Comparison of ENCODE assay signal across 6 fruit fly cellular contexts in the genomic region with DNA sequence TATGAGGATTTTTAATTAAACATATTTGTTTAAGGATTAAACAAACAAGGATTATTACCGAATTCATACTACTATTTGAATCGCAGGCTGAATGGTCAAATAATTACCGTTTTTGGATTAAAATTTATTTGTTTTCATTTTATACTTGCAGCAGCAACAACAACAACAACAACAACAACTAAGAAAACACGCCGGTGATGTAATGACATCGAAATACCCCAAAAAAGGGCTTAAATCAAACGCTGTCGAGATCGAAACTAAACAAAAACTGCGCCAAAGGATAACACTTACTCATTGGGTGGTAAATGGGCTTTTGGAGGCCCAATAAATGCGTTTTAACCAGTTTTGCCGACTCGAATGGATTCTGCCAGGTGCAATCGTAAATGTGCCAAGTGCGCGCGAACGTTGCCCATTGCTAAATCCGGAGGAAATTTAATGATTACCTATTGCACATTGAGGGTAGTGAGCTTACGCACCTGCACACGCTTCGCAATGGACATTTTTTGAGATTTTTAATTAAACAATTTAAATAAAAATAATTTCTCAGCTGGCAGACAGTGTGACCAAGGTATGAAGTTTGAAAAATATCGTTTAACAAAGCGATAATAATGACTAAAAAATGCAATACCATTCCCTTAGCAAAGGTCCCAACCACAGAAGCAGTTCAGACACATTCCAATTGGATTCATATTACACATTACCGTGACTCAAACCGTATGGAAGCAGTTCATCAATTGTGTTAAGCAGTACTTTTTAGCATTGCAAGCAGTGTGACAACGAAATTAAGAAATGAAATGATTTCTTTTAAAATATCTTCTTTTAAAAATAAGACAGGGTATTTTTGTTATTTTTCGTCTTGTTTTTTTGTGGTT.
TF ChIP-seq lines count a peak whose summit lies in the region.

TSS of gene CG10602 (minus strand) at position 588 of the 872 bp plus-strand sequence.
TSS of gene mRpL13 (minus strand) at position 588 of the 872 bp plus-strand sequence.

- TF ChIP-seq CTCF in S2 (optimal IDR thresholded peaks at IDR 0.05; lab: Kevin White, UChicago): peak; percentile 58 to 80
- peak; percentile 79 for TF ChIP-seq CTCF in whole organism, embryonic (GFP tag; optimal IDR thresholded peaks at IDR 0.05; lab: Kevin White, UChicago)

TF ChIP-seq in whole organism, adult, 20 proteins besides CTCF, POLR2A, EP300 and RAD21:
- TF ChIP-seq Mnt (GFP tag; optimal IDR thresholded peaks at IDR 0.05; lab: Kevin White, UChicago): peak; percentile 7
- TF ChIP-seq kay (GFP tag; lab: Kevin White, UChicago; ENCODE audit: borderline replicate concordance): peak; percentile 79
- peak; percentile 31 for TF ChIP-seq bab1 (GFP tag; optimal IDR thresholded peaks at IDR 0.05; lab: Kevin White, UChicago)
- TF ChIP-seq CG1620 (GFP tag; optimal IDR thresholded peaks at IDR 0.05; lab: Kevin White, UChicago): peak; percentile 10
- no peak for TF ChIP-seq tj (GFP tag; optimal IDR thresholded peaks at IDR 0.05; lab: Kevin White, UChicago)

TF ChIP-seq in whole organism, embryonic, 481 proteins besides CTCF, POLR2A, EP300 and RAD21 (continues in another document):
- TF ChIP-seq Nf-YC (tag; optimal IDR thresholded peaks at IDR 0.05; lab: Kevin White, UChicago) (peak; percentile 45), lilli (GFP tag; optimal IDR thresholded peaks at IDR 0.05; lab: Kevin White, UChicago) (peak; percentile 22), pho (GFP tag; optimal IDR thresholded peaks at IDR 0.05; lab: Kevin White, UChicago) (peak; percentile 21), gro (GFP tag; optimal IDR thresholded peaks at IDR 0.05; lab: Kevin White, UChicago) (peak; percentile 61), CG3065 (GFP tag; optimal IDR thresholded peaks at IDR 0.05; lab: Kevin White, UChicago) (no peak), cas (GFP tag; IDR thresholded peaks at IDR 0.05; lab: Robert Waterston, UW) (peak; percentile 35; the same call in 1 of the 2 replicates), CG9797 (GFP tag; optimal IDR thresholded peaks at IDR 0.05; lab: Kevin White, UChicago) (peak; percentile 81), Hey (tag; optimal IDR thresholded peaks at IDR 0.05; lab: Kevin White, UChicago) (no peak), ERR (GFP tag; optimal IDR thresholded peaks at IDR 0.05; lab: Kevin White, UChicago) (peak; percentile 17), Hr78 (GFP tag; optimal IDR thresholded peaks at IDR 0.05; lab: Kevin White, UChicago) (peak in 1 of 2 experiments; percentile 25), seq (GFP tag; IDR thresholded peaks at IDR 0.05; lab: Robert Waterston, UW) (no peak), yki (optimal IDR thresholded peaks at IDR 0.05; lab: Kevin White, UChicago) (peak; percentile 46), shn (GFP tag; optimal IDR thresholded peaks at IDR 0.05; lab: Kevin White, UChicago) (peak; percentile 0), Aef1 (GFP tag; IDR thresholded peaks at IDR 0.05; lab: Robert Waterston, UW) (no peak), CG15601 (tag; optimal IDR thresholded peaks at IDR 0.05; lab: Kevin White, UChicago) (peak; percentile 53), CG4424 (GFP tag; optimal IDR thresholded peaks at IDR 0.05; lab: Kevin White, UChicago) (peak; percentile 27), BEAF-32 (GFP tag; optimal IDR thresholded peaks at IDR 0.05; lab: Kevin White, UChicago) (peak; percentile 58), onecut (GFP tag; IDR thresholded peaks at IDR 0.05; lab: Robert Waterston, UW) (no peak)

TF ChIP-seq in whole organism, prepupa, 60 proteins besides CTCF, POLR2A, EP300 and RAD21:
- TF ChIP-seq vri (GFP tag; optimal IDR thresholded peaks at IDR 0.05; lab: Kevin White, UChicago) (peak; percentile 46), Eip78C (GFP tag; lab: Kevin White, UChicago) (peak; percentile 3), topi (GFP tag; optimal IDR thresholded peaks at IDR 0.05; lab: Kevin White, UChicago) (no peak), Hr38 (GFP tag; optimal IDR thresholded peaks at IDR 0.05; lab: Kevin White, UChicago) (no peak)

TF ChIP-seq in whole organism, pupa, 21 proteins besides CTCF, POLR2A, EP300 and RAD21:
- TF ChIP-seq CG12605 (GFP tag; IDR thresholded peaks at IDR 0.05; lab: Robert Waterston, UW) (no peak), Ets98B (GFP tag; IDR thresholded peaks at IDR 0.05; lab: Robert Waterston, UW) (no peak), CG9948 (tag; optimal IDR thresholded peaks at IDR 0.05; lab: Kevin White, UChicago) (no peak), CG32121 (GFP tag; IDR thresholded peaks at IDR 0.05; lab: Robert Waterston, UW) (no peak), EcR (GFP tag; optimal IDR thresholded peaks at IDR 0.05; lab: Kevin White, UChicago) (no peak), D1 (tag; optimal IDR thresholded peaks at IDR 0.05; lab: Kevin White, UChicago) (peak; percentile 90)

TF ChIP-seq in whole organism, wandering third instar larva, 38 proteins besides CTCF, POLR2A, EP300 and RAD21:
- TF ChIP-seq Hnf4 (GFP tag; optimal IDR thresholded peaks at IDR 0.05; lab: Kevin White, UChicago) (peak; percentile 33), Myc (optimal IDR thresholded peaks at IDR 0.05; lab: Kevin White, UChicago) (peak; percentile 52), jim (GFP tag; optimal IDR thresholded peaks at IDR 0.05; lab: Kevin White, UChicago) (no peak), Dif (GFP tag; optimal IDR thresholded peaks at IDR 0.05; lab: Kevin White, UChicago; ENCODE audit: partially characterized antibody) (peak; percentile 43), br (GFP tag; optimal IDR thresholded peaks at IDR 0.05; lab: Kevin White, UChicago) (no peak), Hr78 (GFP tag; optimal IDR thresholded peaks at IDR 0.05; lab: Kevin White, UChicago) (peak; percentile 8), dmrt93B (GFP tag; optimal IDR thresholded peaks at IDR 0.05; lab: Kevin White, UChicago) (no peak), psq (GFP tag; optimal IDR thresholded peaks at IDR 0.05; lab: Kevin White, UChicago) (no peak), N (GFP tag; optimal IDR thresholded peaks at IDR 0.05; lab: Kevin White, UChicago) (peak; percentile 68), ey (GFP tag; optimal IDR thresholded peaks at IDR 0.05; lab: Kevin White, UChicago) (no peak)
